Fruit fly (Drosophila melanogaster) S2 (cell line): ENCODE results near the gene CG31922.

ENCODE experiments used
- CG8478 ChIP-seq: fragments of >200 bp; optimal IDR thresholded peaks from 2 replicates; lab custom pipeline; 2018
- CTCF ChIP-seq, 2 experiments: fragments of >200 bp; optimal IDR thresholded peaks; 2 replicates each; lab custom pipeline; 2018

The CG31922 gene

DNA sequence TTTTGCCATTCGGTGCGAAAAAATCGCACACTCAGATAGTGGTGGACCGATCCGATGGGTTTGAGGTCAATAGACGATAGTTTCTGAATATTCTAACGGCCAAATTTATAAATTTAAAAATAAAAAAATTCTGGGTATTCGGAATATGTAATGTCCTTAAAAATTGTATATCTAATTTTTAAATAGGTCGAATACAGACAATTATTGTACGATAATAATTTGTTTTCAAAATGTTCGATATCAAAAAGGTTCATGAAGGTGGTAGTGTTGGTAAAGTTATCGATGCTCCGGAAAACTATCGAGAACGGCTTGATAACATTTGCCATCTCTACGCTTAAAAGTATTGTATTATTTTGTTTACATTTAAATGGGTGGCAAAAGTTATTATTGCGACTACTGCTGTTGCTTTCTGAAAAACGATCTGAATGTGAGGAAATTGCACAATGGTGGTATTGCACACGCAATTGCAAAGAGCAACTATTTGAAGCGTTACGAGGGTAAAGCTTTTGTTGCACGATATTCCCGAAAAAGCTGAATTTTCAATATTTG is at the start of gene CG31922, which contains the start of gene Plap:
CG31922 (plus strand) TSS at position 315 of the 549 bp plus-strand sequence.
Plap (minus strand) TSS at position 499 of the 549 bp plus-strand sequence.
- no peak for TF ChIP-seq CG8478 (lab: Kevin White, UChicago)
- TF ChIP-seq CTCF (optimal IDR thresholded peaks at IDR 0.05; lab: Kevin White, UChicago): no peak

DNA sequence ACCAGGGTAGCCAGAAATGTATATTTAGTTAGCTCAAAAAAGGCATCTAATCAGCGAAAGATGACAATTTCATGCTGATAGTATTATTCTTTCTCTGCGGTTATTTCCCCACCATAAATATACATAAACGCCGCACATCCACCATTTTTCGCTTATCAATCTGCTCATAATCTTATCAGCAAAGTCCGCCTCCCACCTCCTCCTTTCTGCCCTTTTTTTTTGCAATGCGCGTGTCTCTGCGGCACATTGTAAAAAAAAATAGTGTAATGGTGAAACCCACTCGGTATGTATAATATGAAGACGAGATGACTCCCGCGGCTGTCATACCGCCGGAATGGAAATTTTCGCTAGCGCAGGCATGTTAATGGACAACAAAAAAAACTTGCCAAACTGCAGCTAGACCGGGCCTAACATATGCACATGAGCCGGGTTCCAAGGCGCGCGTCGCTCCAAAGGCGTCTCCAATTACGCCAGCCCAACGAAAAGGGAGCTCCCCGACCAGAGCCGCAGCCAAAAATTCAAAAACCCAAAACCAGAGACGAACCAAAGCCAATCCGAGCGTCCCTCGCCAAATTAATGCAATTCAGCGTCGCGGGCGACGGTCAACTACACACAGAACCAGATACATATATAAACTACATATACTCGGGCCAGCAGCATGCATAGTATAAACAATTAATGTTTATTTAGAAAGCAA is 49.6 kb upstream of the CG31922 start:
- TF ChIP-seq CTCF (optimal IDR thresholded peaks at IDR 0.05; lab: Kevin White, UChicago): no peak
- no peak for TF ChIP-seq CG8478 (lab: Kevin White, UChicago)

DNA sequence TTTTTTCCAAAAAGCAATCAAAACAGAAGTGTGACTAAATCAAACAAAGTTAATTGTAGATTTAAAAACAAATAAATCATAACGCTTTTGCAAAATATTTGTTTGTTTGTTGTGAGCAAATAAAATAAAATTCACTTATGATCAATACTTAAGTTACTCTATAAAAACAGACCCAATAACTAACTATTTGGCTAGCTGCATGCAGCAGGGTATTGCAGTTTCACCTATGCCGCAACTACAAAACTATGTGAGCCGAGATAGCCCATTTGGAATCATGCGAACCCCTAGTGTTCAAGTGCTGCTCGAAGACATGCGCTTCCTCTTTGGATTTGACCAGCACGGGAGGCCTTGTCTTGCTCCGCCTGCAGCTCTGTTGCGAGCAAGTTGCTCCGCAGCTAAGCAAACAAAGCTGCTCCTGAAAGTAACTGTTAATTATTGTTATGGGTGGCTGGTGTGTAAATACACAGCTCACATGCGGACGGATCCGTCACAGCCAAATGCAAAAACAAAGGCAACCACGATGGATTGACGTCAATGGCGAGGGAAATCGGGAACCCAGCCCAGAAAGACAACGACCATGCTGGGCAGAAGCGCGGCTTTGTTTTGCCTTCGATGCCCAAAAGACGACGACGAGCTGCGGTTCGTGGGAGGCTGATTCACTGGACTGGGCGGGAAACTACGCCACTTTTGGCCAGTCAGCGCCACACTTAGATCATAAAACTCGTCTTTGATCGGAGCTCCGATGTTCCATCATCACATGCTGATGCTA is 47.9 kb upstream of the CG31922 start:
- TF ChIP-seq CG8478 (lab: Kevin White, UChicago) (no peak), CTCF (optimal IDR thresholded peaks at IDR 0.05; lab: Kevin White, UChicago) (no peak)

DNA sequence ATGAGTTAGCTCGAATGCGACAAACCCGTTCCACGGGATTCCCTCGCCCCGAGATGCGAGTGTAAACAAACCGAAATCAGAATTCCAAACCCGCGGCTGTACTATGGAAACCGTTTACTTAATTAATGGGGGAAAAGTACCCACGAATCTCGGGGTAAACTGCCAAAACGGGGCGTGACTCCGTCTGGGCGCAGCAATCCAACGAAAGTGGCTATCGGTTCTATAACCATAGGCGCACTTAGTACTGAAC is 47.3 kb upstream of the CG31922 start:
- TF ChIP-seq CG8478 (lab: Kevin White, UChicago) (no peak), CTCF (optimal IDR thresholded peaks at IDR 0.05; lab: Kevin White, UChicago) (no peak)

DNA sequence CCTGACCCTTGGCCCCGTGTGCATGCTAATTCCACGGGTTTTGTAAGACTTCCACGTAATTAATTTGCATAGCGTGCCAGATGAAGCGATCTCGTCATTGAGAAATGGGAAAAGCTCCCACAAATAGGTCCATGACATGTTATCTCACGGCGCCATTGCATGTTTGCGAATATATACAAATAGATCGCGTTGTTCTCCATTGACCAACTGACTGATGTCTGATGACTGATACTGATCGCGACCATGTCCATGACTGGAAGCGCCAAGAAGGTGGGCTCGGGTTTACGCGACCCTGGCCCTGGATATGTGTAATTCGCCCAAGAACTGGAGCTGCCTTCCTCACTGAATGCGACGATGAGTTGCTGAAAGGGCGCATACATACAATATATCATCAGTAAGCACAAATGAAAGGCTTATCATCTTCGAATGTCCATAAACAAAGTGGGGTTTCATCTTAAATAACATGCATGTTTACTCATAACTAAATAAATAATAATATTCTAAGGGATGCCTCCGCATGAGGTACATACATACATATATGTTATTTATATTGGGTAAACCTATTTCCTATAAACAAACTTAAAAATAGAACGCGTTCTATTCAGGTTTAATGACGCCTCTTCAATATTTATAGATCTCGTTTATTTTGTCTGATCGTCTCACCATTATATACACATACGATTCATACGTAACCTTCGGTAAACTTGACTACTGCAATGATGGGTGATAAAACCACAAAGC is 46.7 kb upstream of the CG31922 start:
- no peak for TF ChIP-seq CG8478 (lab: Kevin White, UChicago)

DNA sequence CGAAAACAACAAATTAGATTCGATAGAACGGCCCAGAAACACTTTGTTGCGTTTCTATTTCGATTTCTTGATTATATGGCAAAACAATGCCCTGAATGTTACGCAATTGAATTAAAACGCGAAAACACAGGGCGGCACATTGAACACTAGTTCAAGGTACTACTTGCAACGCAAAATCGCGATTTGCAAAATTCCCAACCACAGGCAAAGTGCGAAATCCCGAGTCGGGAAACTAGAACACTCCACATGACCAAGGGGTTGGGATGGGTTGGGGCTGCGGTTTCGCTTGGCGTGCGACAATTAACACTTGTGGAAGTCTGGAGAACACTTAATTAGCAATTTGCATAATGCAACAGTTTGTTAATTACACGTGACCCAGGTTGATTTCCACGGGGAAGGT is 45.7 kb upstream of the CG31922 start:
- TF ChIP-seq CTCF (optimal IDR thresholded peaks at IDR 0.05; lab: Kevin White, UChicago) (no peak), CG8478 (lab: Kevin White, UChicago) (no peak)

DNA sequence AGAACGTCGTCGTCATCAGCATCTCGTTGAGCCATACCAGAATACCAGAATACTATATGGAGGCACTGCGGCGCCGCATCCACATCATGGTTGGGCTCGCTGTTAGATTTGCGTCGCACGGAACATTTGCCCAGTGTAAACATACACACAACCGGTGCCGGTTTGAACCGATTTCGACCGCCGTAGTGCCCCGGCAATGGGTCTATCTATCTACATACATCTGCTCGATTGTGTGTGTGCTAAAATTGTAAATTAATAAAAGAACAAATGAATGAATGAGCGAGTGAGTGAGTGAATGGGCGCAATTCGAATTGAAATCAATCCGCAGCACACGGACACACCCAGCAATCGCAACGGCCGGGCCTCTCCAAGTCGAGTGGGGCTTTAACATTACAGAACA is 44.5 kb upstream of the CG31922 start:
- TF ChIP-seq CTCF (optimal IDR thresholded peaks at IDR 0.05; lab: Kevin White, UChicago): no peak
- no peak for TF ChIP-seq CG8478 (lab: Kevin White, UChicago)

DNA sequence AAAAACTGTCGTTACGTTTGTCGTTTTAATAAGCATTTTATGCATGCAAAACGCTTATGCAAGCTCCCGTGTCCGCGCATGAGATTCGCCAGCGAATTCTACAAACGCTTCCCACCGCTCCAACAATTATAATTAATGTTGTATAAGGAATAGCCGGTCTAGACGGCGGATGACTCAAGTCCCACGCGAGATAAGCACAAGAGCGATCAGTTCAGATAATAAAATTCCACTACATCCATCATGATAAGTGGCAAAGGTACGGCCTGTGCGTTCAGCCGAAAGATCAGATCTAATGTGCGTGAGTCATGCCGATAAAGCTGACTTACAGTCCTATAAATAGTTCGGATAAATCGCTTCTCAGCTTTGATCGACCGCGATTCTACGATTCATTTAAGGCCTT is 43.5 kb upstream of the CG31922 start:
- TF ChIP-seq CTCF (optimal IDR thresholded peaks at IDR 0.05; lab: Kevin White, UChicago): no peak
- TF ChIP-seq CG8478 (lab: Kevin White, UChicago): no peak

DNA sequence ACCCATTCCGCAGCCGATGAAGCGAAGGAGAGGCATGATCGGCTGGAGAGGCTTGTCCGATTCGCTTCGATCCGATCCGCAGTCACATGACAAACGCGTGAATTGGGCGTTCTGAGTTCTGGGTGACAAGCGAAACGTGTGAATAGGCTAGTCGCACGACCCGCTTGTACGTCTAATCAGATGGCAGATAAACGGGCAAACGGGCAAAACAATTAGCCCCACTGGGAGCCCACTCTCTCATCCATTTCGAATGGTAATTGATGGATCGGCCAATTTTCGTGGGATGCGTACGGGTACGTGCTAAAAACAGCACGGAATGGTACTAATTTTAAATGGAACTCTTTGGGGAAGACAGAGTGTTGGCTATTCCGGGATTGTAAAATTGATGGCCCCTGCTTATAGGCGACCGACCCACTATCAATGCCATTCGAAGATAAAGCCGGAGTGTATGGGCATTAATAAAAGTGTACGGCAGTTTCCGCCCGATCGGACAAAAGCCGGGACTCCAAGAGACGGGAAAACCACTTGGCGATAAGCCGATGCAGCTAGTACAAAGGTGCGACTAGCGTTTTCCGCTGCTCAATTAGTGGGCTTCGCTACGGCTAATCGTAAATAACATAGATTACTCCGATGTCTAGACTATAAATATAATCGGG is 42.4 kb upstream of the CG31922 start:
- no peak for TF ChIP-seq CG8478 (lab: Kevin White, UChicago)

DNA sequence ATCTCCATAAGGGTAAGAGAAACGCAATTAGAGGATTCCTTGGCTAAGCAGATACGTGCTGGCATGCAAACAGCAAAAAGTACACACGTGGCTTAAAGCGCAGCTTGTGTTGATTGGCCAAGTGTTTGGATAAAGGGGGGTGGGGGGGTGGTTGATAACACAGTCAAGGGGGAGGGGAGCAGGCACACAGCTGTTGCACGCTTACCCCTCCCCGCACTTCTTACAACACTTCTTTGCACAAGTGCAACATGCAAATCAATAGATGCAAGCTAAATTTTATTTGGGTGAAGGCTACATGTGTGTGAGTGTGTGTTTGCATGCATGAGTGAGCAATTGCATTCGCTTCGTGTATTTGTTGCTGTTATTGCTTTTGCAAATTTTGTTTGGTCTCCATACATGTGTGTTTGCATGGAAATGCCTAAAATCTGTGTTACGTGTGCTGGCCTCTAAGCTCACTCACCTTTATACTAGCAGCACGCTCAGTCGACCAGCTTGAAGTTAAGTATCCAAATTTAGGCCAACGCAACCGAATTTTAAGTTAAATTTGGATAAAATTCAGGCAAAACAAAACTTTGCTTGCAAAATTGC is 41.5 kb upstream of the CG31922 start:
- TF ChIP-seq CG8478 (lab: Kevin White, UChicago) (no peak), CTCF (optimal IDR thresholded peaks at IDR 0.05; lab: Kevin White, UChicago) (no peak)

DNA sequence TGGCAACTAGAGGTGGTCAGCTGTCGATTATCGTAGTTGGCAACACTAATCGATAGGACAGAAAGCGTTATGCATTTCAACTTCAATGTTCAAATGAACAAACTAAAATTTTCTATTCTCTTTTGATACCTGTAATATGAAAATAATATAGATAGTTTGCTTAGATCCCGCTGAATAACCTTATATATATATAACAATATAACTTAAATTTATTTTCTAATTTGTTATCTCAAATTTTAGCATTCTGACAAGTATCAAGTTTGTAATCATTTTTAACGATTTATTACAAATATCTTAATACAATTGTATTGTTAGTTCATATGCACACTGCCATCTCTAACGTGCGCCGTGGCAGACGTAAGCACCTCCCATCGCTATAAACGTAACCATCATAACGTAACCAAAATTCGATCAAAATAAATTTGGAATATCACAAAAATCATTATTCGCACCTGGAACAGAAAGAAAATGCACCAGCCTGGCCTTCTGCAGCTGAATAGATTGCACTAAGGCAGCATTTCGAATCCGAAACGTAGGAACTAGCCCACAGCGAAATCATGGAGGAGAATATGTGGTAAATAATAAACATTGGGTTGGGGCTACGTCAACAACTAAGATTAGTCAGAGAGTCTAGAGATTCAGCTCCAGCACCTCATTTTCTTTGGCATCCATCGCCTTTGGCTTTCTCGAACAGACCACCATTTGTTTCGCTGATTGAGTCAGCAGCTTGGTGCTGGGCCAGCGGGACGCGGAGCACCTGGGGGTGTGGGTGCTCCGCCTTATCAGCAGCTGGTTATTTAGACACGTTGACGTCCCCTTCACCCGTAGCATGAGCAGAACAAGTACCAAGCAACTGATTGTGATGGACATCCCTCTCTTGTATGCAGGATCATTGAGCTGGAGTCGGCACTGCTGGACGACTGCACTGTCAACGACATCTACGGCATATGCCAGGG is 40.8 kb upstream of the CG31922 start, which contains the start of the genes Pino and TBC1D23:
Pino (minus strand) TSS at position 22 of the 956 bp plus-strand sequence.
TBC1D23 (plus strand) TSS at position 385 of the 956 bp plus-strand sequence.
- no peak for TF ChIP-seq CTCF (optimal IDR thresholded peaks at IDR 0.05; lab: Kevin White, UChicago)

DNA sequence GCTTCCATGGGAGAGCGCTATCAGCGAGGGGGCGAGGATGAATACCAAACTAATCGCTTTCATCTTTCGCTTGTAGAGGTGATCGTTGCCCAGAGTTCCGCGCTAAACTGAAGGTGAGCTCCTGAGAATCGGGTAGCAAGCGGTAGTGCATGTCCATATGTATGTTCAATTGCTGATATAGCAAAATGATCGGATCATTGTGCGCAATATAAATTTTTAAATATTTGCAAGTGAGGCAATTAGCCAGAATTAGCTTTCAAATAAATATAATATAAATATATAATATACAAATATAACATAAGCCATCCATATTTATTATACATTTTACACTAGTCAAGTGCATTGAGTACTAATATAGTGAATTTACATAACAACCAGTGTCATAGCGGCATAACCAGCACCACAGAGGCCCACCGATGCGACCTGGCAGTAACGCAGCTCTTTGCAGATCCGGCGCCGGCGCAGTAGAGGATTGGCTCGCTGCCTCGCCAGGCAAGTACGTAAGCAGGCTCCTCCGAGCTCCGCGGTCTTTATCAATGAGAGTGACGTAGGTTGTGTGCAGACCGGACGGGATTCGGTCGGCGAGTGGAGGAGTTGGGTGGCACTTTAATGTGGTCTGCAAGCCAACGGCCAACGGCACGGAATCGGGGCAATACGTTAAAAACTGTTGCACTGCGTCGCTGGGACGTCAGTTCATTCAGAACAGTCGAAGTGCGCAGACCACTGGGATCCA is 35.8 kb upstream of the CG31922 start, which contains the start of the genes Iris and CG4577:
Iris (minus strand) TSS at position 88 of the 733 bp plus-strand sequence.
CG4577 (plus strand) TSS at position 683 of the 733 bp plus-strand sequence.
- TF ChIP-seq CTCF (optimal IDR thresholded peaks at IDR 0.05; lab: Kevin White, UChicago) (no peak), CG8478 (lab: Kevin White, UChicago) (no peak)
